Fruit fly (Drosophila melanogaster) whole organism, embryonic: Measurements from ENCODE around the gene ScpX.

Experiments
- Abd-B ChIP-seq: fragments of 200-800 bp; sonication (Bioruptor generic); optimal IDR thresholded peaks from 2 replicates; lab custom pipeline; 2018; ENCODE audit warnings: missing biosample characterization, mild to moderate bottlenecking, missing genetic modification characterization, moderate library complexity
- Atf-2 ChIP-seq: fragments of 200-800 bp; sonication (Bioruptor generic); optimal IDR thresholded peaks from 2 replicates; lab custom pipeline; 2016; ENCODE audit warnings: missing biosample characterization, missing genetic modification characterization
- C15 ChIP-seq: fragments of 200-800 bp; sonication (Bioruptor generic); IDR thresholded peaks from 3 replicates; pipeline ENCODE4 v1.3.6; 2022; ENCODE audit warnings: missing biosample characterization, missing genetic modification characterization
- CG10462 ChIP-seq: fragments of 200-800 bp; sonication (Bioruptor generic); optimal IDR thresholded peaks from 2 replicates; lab custom pipeline; 2016; ENCODE audit warnings: missing biosample characterization, missing genetic modification characterization
- CG11696 ChIP-seq: fragments of 200-800 bp; sonication (Bioruptor generic); IDR thresholded peaks from 2 replicates; pipeline ENCODE4 v1.3.6; 2022; ENCODE audit warnings: missing biosample characterization, missing genetic modification characterization
- CG12299 ChIP-seq: fragments of 200-800 bp; sonication (Bioruptor generic); optimal IDR thresholded peaks from 2 replicates; lab custom pipeline; 2018; ENCODE audit warnings: missing biosample characterization, mild to moderate bottlenecking, missing genetic modification characterization
- CG12769 ChIP-seq: fragments of 200-800 bp; sonication (Bioruptor generic); optimal IDR thresholded peaks from 2 replicates; lab custom pipeline; 2019; ENCODE audit warnings: missing biosample characterization, mild to moderate bottlenecking, missing genetic modification characterization, moderate library complexity
- CG12942 ChIP-seq: fragments of 200-800 bp; sonication (Bioruptor generic); optimal IDR thresholded peaks from 3 replicates; lab custom pipeline; 2016; ENCODE audit warnings: missing biosample characterization, missing genetic modification characterization
- CG13424 ChIP-seq: fragments of 200-800 bp; sonication (Bioruptor generic); optimal IDR thresholded peaks from 2 replicates; lab custom pipeline; 2019; ENCODE audit warnings: missing biosample characterization, mild to moderate bottlenecking, missing genetic modification characterization, moderate library complexity
- CG15601 ChIP-seq: fragments of 200-800 bp; sonication (Bioruptor generic); optimal IDR thresholded peaks from 3 replicates; lab custom pipeline; 2019; ENCODE audit warnings: missing biosample characterization, mild to moderate bottlenecking, missing genetic modification characterization, moderate library complexity
- CG17361 ChIP-seq: fragments of 200-800 bp; sonication (Bioruptor generic); IDR thresholded peaks from 3 replicates; pipeline ENCODE4 v1.3.6; 2022; ENCODE audit warnings: missing biosample characterization, missing genetic modification characterization
- CG17385 ChIP-seq: fragments of 200-800 bp; sonication (Bioruptor generic); optimal IDR thresholded peaks from 3 replicates; lab custom pipeline; 2018; ENCODE audit warnings: missing biosample characterization, mild to moderate bottlenecking, missing genetic modification characterization
- CG2889 ChIP-seq: fragments of 200-800 bp; sonication (Bioruptor generic); IDR thresholded peaks from 3 replicates; pipeline ENCODE4 v1.3.6; 2022; ENCODE audit warnings: missing biosample characterization, missing genetic modification characterization
- CG30020 ChIP-seq: fragments of 200-800 bp; optimal IDR thresholded peaks from 2 replicates; lab custom pipeline; 2019; ENCODE audit warnings: missing biosample characterization, mild to moderate bottlenecking, missing genetic modification characterization, moderate library complexity
- CG4707 ChIP-seq: fragments of 200-800 bp; sonication (Bioruptor generic); optimal IDR thresholded peaks from 2 replicates; lab custom pipeline; 2018; ENCODE audit warnings: missing biosample characterization, mild to moderate bottlenecking, missing genetic modification characterization, moderate library complexity
- CG6765 ChIP-seq: fragments of 200-800 bp; sonication (Bioruptor generic); optimal IDR thresholded peaks from 3 replicates; lab custom pipeline; 2017; ENCODE audit warnings: missing biosample characterization, mild to moderate bottlenecking, missing genetic modification characterization
- CG7357 ChIP-seq: fragments of 200-800 bp; sonication (Bioruptor generic); IDR thresholded peaks from 3 replicates; pipeline ENCODE4 v1.3.6; 2022; ENCODE audit warnings: missing biosample characterization, missing genetic modification characterization
- CG7745 ChIP-seq: fragments of 200-800 bp; sonication (Bioruptor generic); optimal IDR thresholded peaks from 2 replicates; lab custom pipeline; 2018; ENCODE audit warnings: missing biosample characterization, mild to moderate bottlenecking, missing genetic modification characterization, moderate library complexity
- Chrac-16 ChIP-seq: fragments of 200-800 bp; sonication (Bioruptor generic); optimal IDR thresholded peaks from 3 replicates; lab custom pipeline; 2016; ENCODE audit warnings: missing biosample characterization, missing genetic modification characterization
- Deaf1 ChIP-seq: fragments of 200-800 bp; optimal IDR thresholded peaks from 3 replicates; lab custom pipeline; 2019; ENCODE audit warnings: missing biosample characterization, mild to moderate bottlenecking, missing genetic modification characterization, moderate library complexity
- GATAe ChIP-seq: fragments of 200-800 bp; sonication (Bioruptor generic); conservative IDR thresholded peaks from 2 replicates; pipeline ENCODE4 v1.3.6; 2022; ENCODE audit warnings: missing biosample characterization, missing genetic modification characterization
- Gsc ChIP-seq: fragments of 200-800 bp; sonication (Bioruptor generic); IDR thresholded peaks from 2 replicates; pipeline ENCODE4 v1.3.6; 2022; ENCODE audit warnings: missing biosample characterization, missing genetic modification characterization
- H15 ChIP-seq: fragments of 200-800 bp; sonication (Bioruptor generic); IDR thresholded peaks from 3 replicates; pipeline ENCODE4 v1.3.6; 2022; ENCODE audit warnings: missing biosample characterization, missing genetic modification characterization
- H2.0 ChIP-seq: fragments of 200-800 bp; sonication (Bioruptor generic); IDR thresholded peaks from 2 replicates; pipeline ENCODE4 v1.3.6; 2022; ENCODE audit warnings: missing biosample characterization, missing genetic modification characterization
- HHEX ChIP-seq: fragments of 200-800 bp; sonication (Bioruptor generic); optimal IDR thresholded peaks from 3 replicates; lab custom pipeline; 2017; ENCODE audit warnings: missing biosample characterization, mild to moderate bottlenecking, missing genetic modification characterization, missing genetic modification reagents
- Max ChIP-seq: fragments of 200-800 bp; sonication (Bioruptor generic); optimal IDR thresholded peaks from 2 replicates; lab custom pipeline; 2016; ENCODE audit warnings: missing biosample characterization, mild to moderate bottlenecking, missing genetic modification characterization
- Nf-YC ChIP-seq: fragments of 200-800 bp; optimal IDR thresholded peaks from 3 replicates; lab custom pipeline; 2019; ENCODE audit warnings: missing biosample characterization, mild to moderate bottlenecking, missing genetic modification characterization, moderate library complexity
- Oaz ChIP-seq: fragments of 200-800 bp; sonication (Bioruptor generic); IDR thresholded peaks from 2 replicates; pipeline ENCODE4 v1.3.6; 2022; ENCODE audit warnings: missing biosample characterization, missing genetic modification characterization
- Oli ChIP-seq: fragments of 200-800 bp; sonication (Bioruptor generic); optimal IDR thresholded peaks from 2 replicates; lab custom pipeline; 2018; ENCODE audit warnings: missing biosample characterization, mild to moderate bottlenecking, missing genetic modification characterization, moderate library complexity
- Six4 ChIP-seq: fragments of 200-800 bp; sonication (Bioruptor generic); optimal IDR thresholded peaks from 2 replicates; lab custom pipeline; 2016; ENCODE audit warnings: missing biosample characterization, missing genetic modification characterization
- Spps ChIP-seq: fragments of 200-800 bp; sonication (Bioruptor generic); optimal IDR thresholded peaks from 2 replicates; lab custom pipeline; 2018; ENCODE audit warnings: missing biosample characterization, mild to moderate bottlenecking, missing genetic modification characterization
- bbx ChIP-seq: fragments of 200-800 bp; sonication (Bioruptor generic); IDR thresholded peaks from 2 replicates; pipeline ENCODE4 v1.3.6; 2022; ENCODE audit warnings: missing biosample characterization, missing genetic modification characterization; ENCODE audit not compliant: partially characterized antibody
- bowl ChIP-seq: fragments of 200-800 bp; sonication (Bioruptor generic); IDR thresholded peaks from 2 replicates; pipeline ENCODE4 v1.3.6; 2022; ENCODE audit warnings: missing biosample characterization, missing genetic modification characterization
- chm ChIP-seq: fragments of 200-800 bp; sonication (Bioruptor generic); IDR thresholded peaks from 2 replicates; pipeline ENCODE4 v1.3.6; 2022; ENCODE audit warnings: missing biosample characterization, missing genetic modification characterization
- chn ChIP-seq: fragments of 200-800 bp; sonication (Bioruptor generic); optimal IDR thresholded peaks from 2 replicates; lab custom pipeline; 2016; ENCODE audit warnings: missing biosample characterization, missing genetic modification characterization
- crol ChIP-seq: fragments of 200-800 bp; sonication (Bioruptor generic); IDR thresholded peaks from 2 replicates; pipeline ENCODE4 v1.3.6; 2022; ENCODE audit warnings: missing biosample characterization, missing genetic modification characterization
- dmrt99B ChIP-seq: fragments of 200-800 bp; sonication (Bioruptor generic); optimal IDR thresholded peaks from 2 replicates; lab custom pipeline; 2018; ENCODE audit warnings: missing biosample characterization, mild to moderate bottlenecking, missing genetic modification characterization, moderate library complexity
- exex ChIP-seq: fragments of 200-800 bp; sonication (Bioruptor generic); optimal IDR thresholded peaks from 4 replicates; lab custom pipeline; 2018; ENCODE audit warnings: missing biosample characterization, mild to moderate bottlenecking, missing genetic modification characterization, moderate library complexity
- fd102C ChIP-seq: fragments of 200-800 bp; sonication (Bioruptor generic); optimal IDR thresholded peaks from 2 replicates; lab custom pipeline; 2018; ENCODE audit warnings: missing biosample characterization, mild to moderate bottlenecking, missing genetic modification characterization, moderate library complexity
- grn ChIP-seq: fragments of 200-800 bp; sonication (Bioruptor generic); optimal IDR thresholded peaks from 3 replicates; lab custom pipeline; 2017; ENCODE audit warnings: missing biosample characterization, missing genetic modification characterization
- gro ChIP-seq: fragments of 200-800 bp; sonication (Bioruptor generic); optimal IDR thresholded peaks from 2 replicates; lab custom pipeline; 2016; ENCODE audit warnings: missing biosample characterization, missing genetic modification characterization
- ham ChIP-seq: fragments of 200-800 bp; sonication (Bioruptor generic); IDR thresholded peaks from 2 replicates; pipeline ENCODE4 v1.3.6; 2022; ENCODE audit warnings: missing biosample characterization, missing genetic modification characterization
- klu ChIP-seq: fragments of 200-800 bp; sonication (Bioruptor generic); IDR thresholded peaks from 2 replicates; pipeline ENCODE4 v1.3.6; 2022; ENCODE audit warnings: missing biosample characterization, missing genetic modification characterization
- lola ChIP-seq, 3 experiments: fragments of >200 bp in 2 of 3; fragments of 200-800 bp in 1 of 3; sonication (Bioruptor generic) in 1 of 3; optimal IDR thresholded peaks; 2 replicates each; lab custom pipeline; 2017 to 2019; ENCODE audit warnings: missing biosample characterization in 3 of 3, missing genetic modification characterization in 3 of 3, mild to moderate bottlenecking in 1 of 3, moderate library complexity in 1 of 3
- lov ChIP-seq, 2 experiments: fragments of 200-800 bp in 1 of 2; fragments of >200 bp in 1 of 2; sonication (Bioruptor generic) in 1 of 2; IDR thresholded peaks in 1 of 2; optimal IDR thresholded peaks in 1 of 2; 2 replicates in 1 of 2; 3 replicates in 1 of 2; pipeline versions ENCODE4 v1.3.6 to Lab custom; 2017 to 2022; ENCODE audit warnings: missing biosample characterization in 1 of 2, missing genetic modification characterization in 1 of 2
- pnt ChIP-seq: fragments of 200-800 bp; sonication (Bioruptor generic); optimal IDR thresholded peaks from 3 replicates; lab custom pipeline; 2016; ENCODE audit warnings: missing biosample characterization, missing genetic modification characterization
- psq ChIP-seq: fragments of 200-800 bp; sonication (Bioruptor generic); optimal IDR thresholded peaks from 2 replicates; lab custom pipeline; 2017; ENCODE audit warnings: missing biosample characterization, missing genetic modification characterization
- row ChIP-seq: fragments of 200-800 bp; sonication (Bioruptor generic); IDR thresholded peaks from 3 replicates; pipeline ENCODE4 v1.3.6; 2022; ENCODE audit warnings: missing biosample characterization, missing genetic modification characterization
- sisA ChIP-seq: fragments of 200-800 bp; sonication (Bioruptor generic); IDR thresholded peaks from 2 replicates; pipeline ENCODE4 v1.3.6; 2022; ENCODE audit warnings: missing biosample characterization, missing genetic modification characterization
- slp2 ChIP-seq: fragments of 200-800 bp; sonication (Bioruptor generic); optimal IDR thresholded peaks from 2 replicates; lab custom pipeline; 2016; ENCODE audit warnings: missing biosample characterization, missing genetic modification characterization
- trh ChIP-seq: fragments of 200-800 bp; sonication (Bioruptor generic); optimal IDR thresholded peaks from 2 replicates; lab custom pipeline; 2016; ENCODE audit warnings: missing biosample characterization, missing genetic modification characterization
- yki ChIP-seq: fragments of >200 bp; optimal IDR thresholded peaks from 3 replicates; lab custom pipeline; 2018

The ScpX gene

DNA sequence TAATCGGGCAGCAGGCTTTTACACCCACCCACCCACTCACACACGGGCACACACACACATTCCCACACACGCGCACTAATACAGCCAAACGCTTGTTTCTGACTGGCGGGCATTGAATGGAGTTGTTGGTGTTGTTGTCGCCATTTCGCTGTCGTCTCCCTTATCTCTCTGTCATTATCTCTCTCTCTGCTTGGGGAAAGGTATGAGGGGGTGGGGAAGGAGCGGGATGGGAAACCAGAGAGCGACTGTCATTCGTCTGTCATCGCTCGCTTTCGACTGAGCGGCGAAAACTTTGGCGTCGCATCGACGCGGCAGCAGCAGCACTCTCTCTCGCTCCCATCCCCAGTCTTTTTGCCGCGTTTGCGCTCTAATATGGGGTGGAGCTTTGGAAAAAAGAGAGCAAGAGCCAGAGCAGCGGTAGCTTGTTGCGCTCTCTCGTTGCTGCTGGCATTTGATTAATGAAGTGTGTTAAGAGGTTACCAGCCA lies 35.1 kb upstream of the ScpX start (continued):
- no peak for TF ChIP-seq CG4707
- TF ChIP-seq bbx: no peak
- peak; percentile 45; the same call in 1 of the 2 replicates for TF ChIP-seq ham
- no peak for TF ChIP-seq bowl (GFP tag; lab: Robert Waterston, UW)
- no peak for TF ChIP-seq slp2 (GFP tag; lab: Kevin White, UChicago)
- TF ChIP-seq chm (GFP tag; lab: Robert Waterston, UW): peak; percentile 25; the same call in 1 of the 2 replicates
- no peak for TF ChIP-seq CG17385 (GFP tag; lab: Kevin White, UChicago)
- TF ChIP-seq gro (GFP tag; lab: Kevin White, UChicago): no peak
- TF ChIP-seq Spps (tag; lab: Kevin White, UChicago): no peak
- no peak for TF ChIP-seq sisA (GFP tag; lab: Robert Waterston, UW)
- TF ChIP-seq psq: no peak
- no peak for TF ChIP-seq CG10462 (GFP tag; lab: Kevin White, UChicago)
- no peak for TF ChIP-seq CG6765 (GFP tag; lab: Kevin White, UChicago)
- no peak for TF ChIP-seq pnt
- TF ChIP-seq CG7745 (tag; lab: Kevin White, UChicago): no peak
- TF ChIP-seq row (GFP tag; lab: Robert Waterston, UW): no peak
- no peak for TF ChIP-seq CG12769 (tag; lab: Kevin White, UChicago)
- TF ChIP-seq dmrt99B: no peak
- no peak for TF ChIP-seq Oaz
- peak; percentile 13 for TF ChIP-seq exex (tag; lab: Kevin White, UChicago)
- peak; percentile 73 for TF ChIP-seq GATAe (GFP tag; lab: Robert Waterston, UW)
- TF ChIP-seq CG17361 (GFP tag; lab: Robert Waterston, UW): no peak
- TF ChIP-seq CG7357 (GFP tag; lab: Robert Waterston, UW): no peak
- no peak for TF ChIP-seq H2.0 (GFP tag; lab: Robert Waterston, UW)
- TF ChIP-seq yki: peak; percentile 2
- no peak for TF ChIP-seq CG30020 (tag; lab: Kevin White, UChicago)
- TF ChIP-seq C15: no peak
- no peak for TF ChIP-seq CG12942 (GFP tag; lab: Kevin White, UChicago)
- no peak for TF ChIP-seq CG13424 (tag; lab: Kevin White, UChicago)
- no peak for TF ChIP-seq CG11696
- no peak for TF ChIP-seq fd102C (GFP tag; lab: Kevin White, UChicago)
- peak; percentile 78 for TF ChIP-seq Deaf1 (tag; lab: Kevin White, UChicago)
- TF ChIP-seq Chrac-16: no peak
- TF ChIP-seq Oli (tag; lab: Kevin White, UChicago): no peak
- no peak for TF ChIP-seq CG2889
- no peak for TF ChIP-seq Atf-2 (GFP tag; lab: Kevin White, UChicago)
- no peak for TF ChIP-seq klu (GFP tag; lab: Robert Waterston, UW)
- TF ChIP-seq Gsc: no peak
- peak; percentile 85 for TF ChIP-seq crol (GFP tag; lab: Robert Waterston, UW)
- TF ChIP-seq Abd-B (GFP tag; lab: Kevin White, UChicago): no peak
- TF ChIP-seq CG15601 (tag; lab: Kevin White, UChicago): no peak
- TF ChIP-seq trh (GFP tag; lab: Kevin White, UChicago): no peak
- no peak for TF ChIP-seq HHEX (GFP tag; lab: Kevin White, UChicago)
- no peak for TF ChIP-seq lola (GFP tag; optimal IDR thresholded peaks at IDR 0.05; lab: Kevin White, UChicago)
- no peak for TF ChIP-seq lov (optimal IDR thresholded peaks at IDR 0.05; lab: Kevin White, UChicago)
- TF ChIP-seq lov (GFP tag; IDR thresholded peaks at IDR 0.05; lab: Robert Waterston, UW): no peak
- no peak for TF ChIP-seq Six4 (GFP tag; lab: Kevin White, UChicago)
- peak; percentile 99 for TF ChIP-seq Nf-YC
- no peak for TF ChIP-seq H15 (GFP tag; lab: Robert Waterston, UW)
- TF ChIP-seq chn (GFP tag; lab: Kevin White, UChicago): no peak
- TF ChIP-seq CG12299 (tag; lab: Kevin White, UChicago): no peak
- TF ChIP-seq grn (GFP tag; lab: Kevin White, UChicago): peak; percentile 91
- no peak for TF ChIP-seq Max (GFP tag; lab: Kevin White, UChicago)
